Worm (Caenorhabditis elegans): ENCODE measurements around the gene mut-14.
"Not testable (repeated sequence)": the region's sequence is repeated elsewhere in the genome, so short reads cannot be mapped to it uniquely, and the experiment has no call there.

mut-14 gene

DNA sequence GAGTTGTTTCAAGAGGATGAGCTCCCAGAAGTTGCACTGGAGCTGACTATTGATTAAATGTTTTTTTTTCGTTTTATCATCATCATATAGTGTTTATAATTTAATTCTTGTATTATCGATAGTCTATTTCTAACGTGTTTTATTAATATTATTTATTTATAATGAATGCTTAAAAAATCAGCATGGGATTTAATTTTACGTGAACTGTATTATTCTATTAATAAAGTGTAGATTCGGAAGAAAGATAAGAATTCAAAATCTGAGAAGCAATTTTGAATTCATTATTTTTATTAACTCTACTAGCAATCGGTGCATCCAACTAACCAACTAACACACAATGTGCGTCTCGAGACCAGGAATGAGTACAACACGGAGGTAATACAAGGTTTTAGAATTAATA lies 2.8 kb upstream of the mut-14 start, which contains the start of gene C14C11.1:
Gene C14C11.1, plus strand, starts transcription at position 301 of the 400 bp plus-strand sequence.
- not testable (repeated sequence) for TF ChIP-seq ceh-9, pros-1, rnt-1 (tag; optimal IDR thresholded peaks at IDR 0.05)

DNA sequence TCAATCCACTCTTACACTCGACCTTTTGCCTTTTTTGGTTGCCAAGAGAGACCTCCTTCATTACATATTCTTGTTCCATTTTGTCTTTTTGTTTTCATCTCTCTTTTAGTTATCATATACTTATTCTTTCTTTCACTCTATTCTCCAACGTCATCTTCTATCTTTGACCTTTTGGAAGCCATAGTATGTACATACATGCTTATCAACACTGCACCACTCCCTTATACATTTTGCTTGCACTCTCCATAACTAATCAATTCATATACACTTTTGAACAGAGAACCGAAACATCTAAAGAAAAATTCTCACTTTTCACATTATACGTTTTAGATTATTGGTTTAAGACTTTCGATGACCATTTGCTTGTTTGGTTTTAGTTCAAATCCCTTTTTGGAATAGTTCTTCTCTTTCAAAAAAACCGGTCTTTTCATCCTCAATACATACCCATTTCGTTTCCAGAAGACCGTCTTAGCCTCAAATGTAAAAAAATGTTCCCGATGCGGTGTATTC lies 6.5 kb downstream of the mut-14 start, which contains the start of gene hex-2:
Gene hex-2, plus strand, starts transcription at position 460 of the 510 bp plus-strand sequence.
- peak; percentile 17 for TF ChIP-seq elt-2 (tag; optimal IDR thresholded peaks at IDR 0.05)
- no peak for TF ChIP-seq che-1 (tag; optimal IDR thresholded peaks at IDR 0.05)

DNA sequence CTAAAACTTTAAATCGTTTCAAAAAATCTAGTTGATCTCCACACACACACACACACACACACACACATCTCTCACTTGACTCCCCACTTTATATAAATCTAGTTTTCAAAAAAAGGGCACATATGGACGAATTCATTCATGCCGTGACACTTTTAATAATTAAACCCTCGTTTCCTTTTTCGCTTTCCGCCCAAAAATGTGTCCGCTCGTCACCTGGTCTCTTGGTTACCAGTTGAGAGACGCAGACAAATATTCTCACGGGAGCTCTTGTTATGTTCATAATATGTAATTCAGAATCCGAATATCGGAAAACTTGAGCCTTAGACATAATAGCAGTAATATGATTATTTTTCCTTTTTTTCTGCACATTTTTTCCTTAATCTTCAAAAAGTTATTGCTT lies 8.6 kb downstream of the mut-14 start:
- no peak for TF ChIP-seq ama-1 (optimal IDR thresholded peaks at IDR 0.05)
- peak; percentile 19 for TF ChIP-seq hlh-30 (tag; optimal IDR thresholded peaks at IDR 0.05; ENCODE audit: insufficient read depth)

DNA sequence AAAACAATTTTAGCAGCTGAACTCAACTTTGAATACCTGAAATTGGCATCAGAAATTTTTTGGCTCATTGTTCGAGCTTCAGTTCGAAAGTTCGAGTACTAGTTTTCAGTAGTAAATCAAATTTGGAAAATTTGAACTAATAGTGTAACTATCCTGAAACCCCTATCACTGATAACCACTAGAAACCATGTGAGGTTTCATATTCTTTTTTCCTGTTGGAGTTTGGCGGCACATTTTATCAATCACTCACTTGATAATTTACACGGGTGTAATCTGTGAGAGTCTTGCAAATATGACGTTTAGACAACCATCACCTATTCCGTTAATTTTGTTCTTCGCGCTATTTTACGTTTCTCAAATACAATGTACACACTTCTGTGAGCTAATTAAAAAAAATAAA lies 13.1 kb downstream of the mut-14 start, which contains the start of gene C14C11.4:
Gene C14C11.4, plus strand, starts transcription at position 252 of the 400 bp plus-strand sequence.
- TF ChIP-seq ztf-16 (tag; optimal IDR thresholded peaks at IDR 0.05) = no peak
- TF ChIP-seq ceh-34 (tag; optimal IDR thresholded peaks at IDR 0.05) = no peak
- no peak for TF ChIP-seq C38D4.7 (GFP tag; optimal IDR thresholded peaks at IDR 0.05)
- no peak for TF ChIP-seq fkh-10 (GFP tag; optimal IDR thresholded peaks at IDR 0.05)
- TF ChIP-seq ceh-24 (tag; optimal IDR thresholded peaks at IDR 0.05) = no peak
- TF ChIP-seq lin-11 (tag; optimal IDR thresholded peaks at IDR 0.05) = no peak
- TF ChIP-seq T23F11.4 (GFP tag; optimal IDR thresholded peaks at IDR 0.05) = no peak
- TF ChIP-seq ceh-19 (GFP tag; optimal IDR thresholded peaks at IDR 0.05) = no peak
- TF ChIP-seq K09A11.1 (tag; optimal IDR thresholded peaks at IDR 0.05; ENCODE audit: insufficient read depth) = no peak
- no peak for TF ChIP-seq pat-9 (tag; optimal IDR thresholded peaks at IDR 0.05)
- no peak for TF ChIP-seq pros-1 (tag; optimal IDR thresholded peaks at IDR 0.05)
- TF ChIP-seq ama-1 (optimal IDR thresholded peaks at IDR 0.05) = no peak
- no peak for TF ChIP-seq zip-5 (tag; optimal IDR thresholded peaks at IDR 0.05)
- no peak for TF ChIP-seq fax-1 (tag; optimal IDR thresholded peaks at IDR 0.05)

DNA sequence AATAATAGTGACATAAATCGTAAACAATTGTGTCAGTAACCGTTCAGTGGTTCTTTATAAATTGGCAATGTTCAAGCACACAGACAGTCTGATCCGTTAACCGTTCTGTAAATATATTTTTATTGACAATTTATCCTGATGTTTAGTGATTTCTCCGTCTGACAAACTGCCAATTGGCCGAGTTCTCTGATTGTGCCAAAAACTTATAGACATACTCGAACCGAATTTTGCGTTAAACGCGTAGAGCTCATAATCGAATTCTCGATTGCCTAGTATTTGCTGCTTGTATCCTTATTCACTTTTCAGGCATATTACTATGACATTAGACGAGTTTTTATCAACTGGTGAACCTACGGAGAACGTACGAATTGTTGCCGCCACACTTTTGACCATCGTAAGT lies 16.3 kb downstream of the mut-14 start, which contains the start of gene srx-117:
Gene srx-117, plus strand, starts transcription at position 301 of the 400 bp plus-strand sequence.
- TF ChIP-seq pat-9 (tag; optimal IDR thresholded peaks at IDR 0.05) = no peak
- no peak for TF ChIP-seq ceh-18 (tag; optimal IDR thresholded peaks at IDR 0.05)
- no peak for TF ChIP-seq unc-42 (tag; optimal IDR thresholded peaks at IDR 0.05)
- TF ChIP-seq C38D4.7 (GFP tag; optimal IDR thresholded peaks at IDR 0.05) = no peak
- no peak for TF ChIP-seq pros-1 (tag; optimal IDR thresholded peaks at IDR 0.05)
- TF ChIP-seq unc-86 (tag; optimal IDR thresholded peaks at IDR 0.05) = no peak
- TF ChIP-seq elt-4 (tag; optimal IDR thresholded peaks at IDR 0.05) = no peak
- TF ChIP-seq rnt-1 (tag; optimal IDR thresholded peaks at IDR 0.05) = no peak

DNA sequence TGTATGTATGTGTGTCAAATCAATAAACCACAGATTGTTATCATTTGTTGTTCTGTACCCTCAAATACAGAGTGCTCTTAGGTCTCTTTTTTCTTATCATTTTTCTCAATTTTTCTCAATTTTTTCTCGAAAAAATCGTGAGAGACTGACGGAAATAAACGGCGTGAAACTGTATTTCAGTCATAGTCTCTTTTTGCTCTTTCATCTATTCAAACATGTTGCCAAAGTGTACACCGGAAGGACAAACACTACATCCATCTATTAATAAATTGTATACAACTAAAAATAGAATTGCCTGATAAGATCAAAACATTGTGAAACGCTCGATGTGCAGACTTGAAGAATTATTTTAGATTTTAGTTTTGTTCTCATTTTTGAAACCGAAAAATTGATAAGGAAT lies 26.1 kb downstream of the mut-14 start:
- TF ChIP-seq elt-2 (tag; optimal IDR thresholded peaks at IDR 0.05) (peak; percentile 39), ceh-34 (tag; optimal IDR thresholded peaks at IDR 0.05) (no peak), ceh-14 (tag; optimal IDR thresholded peaks at IDR 0.05) (no peak)

DNA sequence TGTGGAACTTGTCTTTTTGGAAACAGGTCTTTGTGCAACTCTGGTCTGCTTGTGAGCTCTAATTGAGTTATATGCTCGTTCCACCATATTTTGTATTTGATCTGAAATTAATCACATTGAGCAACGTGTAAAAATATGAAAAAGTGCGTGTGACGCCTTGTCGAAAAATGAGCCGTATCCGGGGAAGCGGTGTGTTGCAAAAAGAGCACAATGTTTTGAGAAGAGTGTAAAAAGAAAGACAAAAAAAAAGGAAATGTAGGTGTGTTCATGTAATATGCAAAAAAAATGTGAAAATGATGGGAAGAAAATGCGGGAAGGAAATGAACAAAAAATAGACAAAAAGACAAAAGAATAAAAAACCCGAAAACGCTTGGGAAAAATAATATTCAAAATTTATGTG lies 29.7 kb downstream of the mut-14 start, which contains the start of gene acy-4:
Gene acy-4, minus strand, starts transcription at position 101 of the 400 bp plus-strand sequence.
- no peak for TF ChIP-seq pat-9 (tag; optimal IDR thresholded peaks at IDR 0.05)
- TF ChIP-seq mec-3 (tag; optimal IDR thresholded peaks at IDR 0.05; ENCODE audit: borderline replicate concordance) = no peak
- no peak for TF ChIP-seq ceh-48 (tag; optimal IDR thresholded peaks at IDR 0.05)
- TF ChIP-seq ama-1 (optimal IDR thresholded peaks at IDR 0.05) = no peak
- no peak for TF ChIP-seq ceh-45 (GFP tag; IDR thresholded peaks at IDR 0.05)
- no peak for TF ChIP-seq rnt-1 (tag; optimal IDR thresholded peaks at IDR 0.05)
- TF ChIP-seq K09A11.1 (tag; optimal IDR thresholded peaks at IDR 0.05; ENCODE audit: insufficient read depth) = no peak
- TF ChIP-seq npax-4 (tag; optimal IDR thresholded peaks at IDR 0.05) = no peak
- TF ChIP-seq fkh-10 (GFP tag; optimal IDR thresholded peaks at IDR 0.05) = no peak
- no peak for TF ChIP-seq unc-3 (GFP tag; conservative IDR thresholded peaks at IDR 0.05)
- no peak for TF ChIP-seq unc-3 (tag; optimal IDR thresholded peaks at IDR 0.05)
- TF ChIP-seq nhr-232 (tag; optimal IDR thresholded peaks at IDR 0.05) = no peak
- no peak for TF ChIP-seq T23F11.4 (GFP tag; optimal IDR thresholded peaks at IDR 0.05)
- no peak for TF ChIP-seq pag-3 (tag; optimal IDR thresholded peaks at IDR 0.05; ENCODE audit: borderline replicate concordance)
- TF ChIP-seq pqm-1 (tag; optimal IDR thresholded peaks at IDR 0.05) = no peak
- no peak for TF ChIP-seq ceh-24 (tag; optimal IDR thresholded peaks at IDR 0.05)
- no peak for TF ChIP-seq ceh-22 (tag; optimal IDR thresholded peaks at IDR 0.05)
- no peak for TF ChIP-seq ceh-9 (tag; optimal IDR thresholded peaks at IDR 0.05)
- TF ChIP-seq gmeb-2 (tag; optimal IDR thresholded peaks at IDR 0.05) = no peak

All from whole organism, late embryonic.